Worm (Caenorhabditis elegans) whole organism, L1 larva: Measurements from ENCODE around the gene ncx-6.

Source experiments
- C16A3.4 ChIP-seq: fragments of 150-350 bp; optimal IDR thresholded peaks from 2 replicates; lab custom pipeline; 2014; ENCODE audit warnings: missing biosample characterization, missing genetic modification characterization
- F16B12.6 ChIP-seq: fragments of 150-350 bp; optimal IDR thresholded peaks from 2 replicates; lab custom pipeline; 2014; ENCODE audit warnings: missing biosample characterization, missing genetic modification characterization
- Y116A8C.19 ChIP-seq: sonication (generic microtip); optimal IDR thresholded peaks from 2 replicates; lab custom pipeline; 2016; ENCODE audit warnings: missing compliant biosample characterization, missing genetic modification characterization, borderline replicate concordance
- alr-1 ChIP-seq: fragments of 200-800 bp; sonication (Bioruptor generic); optimal IDR thresholded peaks from 2 replicates; lab custom pipeline; 2018; ENCODE audit warnings: borderline replicate concordance, mild to moderate bottlenecking, missing genetic modification characterization, missing compliant biosample characterization
- ama-1 ChIP-seq: fragments of 150-350 bp; optimal IDR thresholded peaks from 2 replicates; lab custom pipeline; 2014
- blmp-1 ChIP-seq: fragments of 150-350 bp; optimal IDR thresholded peaks from 2 replicates; lab custom pipeline; 2014; ENCODE audit warnings: missing biosample characterization, missing genetic modification characterization
- ceh-8 ChIP-seq: fragments of 200-800 bp; sonication (Bioruptor generic); optimal IDR thresholded peaks from 2 replicates; lab custom pipeline; 2018; ENCODE audit warnings: mild to moderate bottlenecking, missing genetic modification characterization, moderate library complexity, missing compliant biosample characterization
- ceh-88 ChIP-seq: fragments of 200-800 bp; sonication (Bioruptor generic); IDR thresholded peaks from 2 replicates; pipeline ENCODE4 v1.3.6; 2022; ENCODE audit warnings: missing genetic modification characterization, missing compliant biosample characterization
- ceh-90 ChIP-seq: sonication (generic microtip); optimal IDR thresholded peaks from 2 replicates; lab custom pipeline; 2016; ENCODE audit warnings: missing genetic modification characterization, missing compliant biosample characterization
- ces-1 ChIP-seq: fragments of 150-350 bp; optimal IDR thresholded peaks from 2 replicates; lab custom pipeline; 2014; ENCODE audit warnings: missing biosample characterization, missing genetic modification reagents, missing genetic modification characterization
- dsc-1 ChIP-seq: sonication (generic microtip); optimal IDR thresholded peaks from 2 replicates; lab custom pipeline; 2016; ENCODE audit warnings: mild to moderate bottlenecking, missing genetic modification characterization, missing compliant biosample characterization
- efl-3 ChIP-seq: fragments of 200-800 bp; sonication (Bioruptor generic); optimal IDR thresholded peaks from 2 replicates; lab custom pipeline; 2018; ENCODE audit warnings: mild to moderate bottlenecking, missing genetic modification characterization, missing compliant biosample characterization
- egl-13 ChIP-seq: sonication (generic microtip); optimal IDR thresholded peaks from 2 replicates; lab custom pipeline; 2016; ENCODE audit warnings: missing genotype, missing genetic modification reagents, missing genetic modification characterization, missing compliant biosample characterization
- ets-5 ChIP-seq: fragments of 200-800 bp; sonication (Bioruptor generic); IDR thresholded peaks from 2 replicates; pipeline ENCODE4 v1.3.6; 2022; ENCODE audit warnings: missing genetic modification characterization, missing compliant biosample characterization
- fkh-10 ChIP-seq: sonication (generic microtip); optimal IDR thresholded peaks from 2 replicates; lab custom pipeline; 2017; ENCODE audit warnings: missing biosample characterization, missing genetic modification reagents, missing genetic modification characterization
- fkh-4 ChIP-seq: sonication (generic microtip); optimal IDR thresholded peaks from 2 replicates; lab custom pipeline; 2016; ENCODE audit warnings: missing compliant biosample characterization, missing genetic modification characterization, borderline replicate concordance
- fkh-8 ChIP-seq: sonication (generic microtip); optimal IDR thresholded peaks from 2 replicates; lab custom pipeline; 2016; ENCODE audit warnings: mild to moderate bottlenecking, missing genetic modification characterization, missing compliant biosample characterization
- grh-1 ChIP-seq: fragments of 200-800 bp; sonication (Bioruptor generic); IDR thresholded peaks from 2 replicates; pipeline ENCODE4 v1.3.6; 2022; ENCODE audit warnings: missing genetic modification reagents, missing genetic modification characterization, missing compliant biosample characterization
- hlh-17 ChIP-seq: fragments of 200-800 bp; sonication (Bioruptor generic); optimal IDR thresholded peaks from 2 replicates; lab custom pipeline; 2018; ENCODE audit warnings: missing genetic modification characterization, mild to moderate bottlenecking, missing compliant biosample characterization, moderate library complexity, borderline replicate concordance
- hlh-4 ChIP-seq: sonication (generic microtip); optimal IDR thresholded peaks from 2 replicates; lab custom pipeline; 2016; ENCODE audit warnings: mild to moderate bottlenecking, missing genetic modification characterization, missing compliant biosample characterization
- hpl-2 ChIP-seq: fragments of 150-350 bp; optimal IDR thresholded peaks from 2 replicates; lab custom pipeline; 2014; ENCODE audit warnings: missing biosample characterization, missing genetic modification reagents, missing genetic modification characterization
- irx-1 ChIP-seq: sonication (generic microtip); optimal IDR thresholded peaks from 2 replicates; lab custom pipeline; 2016; ENCODE audit warnings: missing genetic modification characterization, missing compliant biosample characterization
- isw-1 ChIP-seq: fragments of 200-800 bp; sonication (Bioruptor generic); IDR thresholded peaks from 2 replicates; pipeline ENCODE4 v1.3.6; 2022; ENCODE audit warnings: missing genetic modification characterization, missing compliant biosample characterization
- jun-1 ChIP-seq: fragments of 150-350 bp; optimal IDR thresholded peaks from 2 replicates; lab custom pipeline; 2014; ENCODE audit warnings: missing biosample characterization, missing genetic modification reagents, missing genetic modification characterization
- lin-14 ChIP-seq: fragments of 200-800 bp; sonication (Bioruptor generic); optimal IDR thresholded peaks from 2 replicates; lab custom pipeline; 2018; ENCODE audit warnings: mild to moderate bottlenecking, missing genetic modification characterization, moderate library complexity, missing compliant biosample characterization
- lin-15B ChIP-seq: fragments of 150-350 bp; sonication (generic microtip); optimal IDR thresholded peaks from 3 replicates; lab custom pipeline; 2014; ENCODE audit warnings: missing biosample characterization, missing genetic modification characterization
- lin-39 ChIP-seq: fragments of 150-350 bp; optimal IDR thresholded peaks from 2 replicates; lab custom pipeline; 2014; ENCODE audit warnings: missing biosample characterization, missing genetic modification reagents, missing genetic modification characterization
- lsy-2 ChIP-seq, 2 experiments: fragments of 150-350 bp; optimal IDR thresholded peaks; 2 replicates each; lab custom pipeline; 2014; ENCODE audit warnings: missing biosample characterization in 2 of 2, missing genetic modification characterization in 2 of 2
- mab-9 ChIP-seq: fragments of 200-800 bp; sonication (Bioruptor generic); IDR thresholded peaks from 2 replicates; pipeline ENCODE4 v1.3.6; 2022; ENCODE audit warnings: missing genetic modification reagents, missing genetic modification characterization, missing compliant biosample characterization
- mef-2 ChIP-seq: fragments of 150-350 bp; optimal IDR thresholded peaks from 2 replicates; lab custom pipeline; 2014; ENCODE audit warnings: missing biosample characterization, missing genetic modification characterization
- mep-1 ChIP-seq: fragments of 150-350 bp; optimal IDR thresholded peaks from 2 replicates; lab custom pipeline; 2014; ENCODE audit warnings: missing biosample characterization, missing genetic modification characterization
- nhr-12 ChIP-seq: sonication (generic microtip); optimal IDR thresholded peaks from 2 replicates; lab custom pipeline; 2017; ENCODE audit warnings: missing biosample characterization, missing genetic modification characterization
- nhr-19 ChIP-seq: fragments of 200-800 bp; sonication (Bioruptor generic); conservative IDR thresholded peaks from 2 replicates; pipeline ENCODE4 v1.3.6; 2022; ENCODE audit warnings: missing genetic modification characterization, missing compliant biosample characterization
- nhr-20 ChIP-seq: sonication (generic microtip); optimal IDR thresholded peaks from 2 replicates; lab custom pipeline; 2016; ENCODE audit warnings: mild to moderate bottlenecking, missing genetic modification characterization, missing compliant biosample characterization
- nhr-47 ChIP-seq: sonication (generic microtip); optimal IDR thresholded peaks from 2 replicates; lab custom pipeline; 2016; ENCODE audit warnings: mild to moderate bottlenecking, missing genetic modification characterization, moderate library complexity, missing compliant biosample characterization
- nhr-71 ChIP-seq: sonication (generic microtip); optimal IDR thresholded peaks from 2 replicates; lab custom pipeline; 2016; ENCODE audit warnings: mild to moderate bottlenecking, missing genetic modification characterization, moderate library complexity, missing compliant biosample characterization
- nhr-76 ChIP-seq: sonication (generic microtip); optimal IDR thresholded peaks from 2 replicates; lab custom pipeline; 2017; ENCODE audit warnings: missing biosample characterization, missing genetic modification characterization
- nhr-77 ChIP-seq: fragments of 150-350 bp; optimal IDR thresholded peaks from 2 replicates; lab custom pipeline; 2014; ENCODE audit warnings: missing biosample characterization, missing genetic modification characterization
- nhr-84 ChIP-seq: sonication (generic microtip); optimal IDR thresholded peaks from 2 replicates; lab custom pipeline; 2017; ENCODE audit warnings: missing biosample characterization, missing genetic modification characterization
- nhr-85 ChIP-seq: sonication (generic microtip); peaks from one replicate; lab custom pipeline; 2016; ENCODE audit warnings: missing genetic modification characterization, inconsistent platforms, missing compliant biosample characterization
- pax-3 ChIP-seq: fragments of 200-800 bp; sonication (Bioruptor generic); optimal IDR thresholded peaks from 2 replicates; lab custom pipeline; 2018; ENCODE audit warnings: mild to moderate bottlenecking, missing genetic modification characterization, moderate library complexity, missing compliant biosample characterization
- rnt-1 ChIP-seq: sonication (generic microtip); optimal IDR thresholded peaks from 2 replicates; lab custom pipeline; 2016; ENCODE audit warnings: mild to moderate bottlenecking, missing genetic modification characterization, moderate library complexity, missing compliant biosample characterization
- skn-1 ChIP-seq: fragments of 150-350 bp; optimal IDR thresholded peaks from 2 replicates; lab custom pipeline; 2014; ENCODE audit warnings: missing biosample characterization, missing genetic modification characterization
- sox-4 ChIP-seq: sonication (generic microtip); optimal IDR thresholded peaks from 2 replicates; lab custom pipeline; 2016; ENCODE audit warnings: missing genetic modification characterization, missing compliant biosample characterization
- tbx-2 ChIP-seq: sonication (generic microtip); optimal IDR thresholded peaks from 2 replicates; lab custom pipeline; 2016; ENCODE audit warnings: missing genetic modification characterization, missing compliant biosample characterization
- tlp-1 ChIP-seq: fragments of 150-350 bp; optimal IDR thresholded peaks from 2 replicates; lab custom pipeline; 2014; ENCODE audit warnings: missing biosample characterization, missing genetic modification characterization
- unc-130 ChIP-seq: fragments of 150-350 bp; optimal IDR thresholded peaks from 2 replicates; lab custom pipeline; 2017; ENCODE audit warnings: missing biosample characterization, missing genetic modification characterization, inconsistent platforms
- vab-15 ChIP-seq: sonication (generic microtip); optimal IDR thresholded peaks from 2 replicates; lab custom pipeline; 2017; ENCODE audit warnings: missing genotype, mild to moderate bottlenecking, missing genetic modification characterization, missing compliant biosample characterization
- xbp-1 ChIP-seq: sonication (generic microtip); optimal IDR thresholded peaks from 2 replicates; lab custom pipeline; 2016; ENCODE audit warnings: missing genetic modification characterization, missing compliant biosample characterization
- zag-1 ChIP-seq: fragments of 150-350 bp; optimal IDR thresholded peaks from 2 replicates; lab custom pipeline; 2014; ENCODE audit warnings: missing biosample characterization, missing genetic modification characterization

Gene ncx-6

ce11 chrIII:9663943-9664342 lies 49.8 kb downstream of the ncx-6 start:
- no peak for TF ChIP-seq grh-1 (GFP tag; lab: Robert Waterston, UW)
- TF ChIP-seq fkh-8 (tag; lab: Kevin White, UChicago), result peak; percentile 72
- TF ChIP-seq nhr-77 (tag; lab: Kevin White, UChicago), result no peak
- no peak for TF ChIP-seq xbp-1 (tag; lab: Kevin White, UChicago)
- TF ChIP-seq nhr-71 (tag; lab: Kevin White, UChicago), result peak; percentile 51
- TF ChIP-seq lin-14, result peak; percentile 4
- TF ChIP-seq ceh-8 (GFP tag; lab: Kevin White, UChicago), result peak; percentile 12
- no peak for TF ChIP-seq nhr-12 (tag; lab: Kevin White, UChicago)
- no peak for TF ChIP-seq fkh-10 (GFP tag; lab: Kevin White, UChicago)
- TF ChIP-seq lin-15B (tag; lab: Kevin White, UChicago), result no peak
- no peak for TF ChIP-seq Y116A8C.19 (tag; lab: Kevin White, UChicago)
- peak; percentile 6 for TF ChIP-seq jun-1 (tag; lab: Kevin White, UChicago)
- peak; percentile 15 for TF ChIP-seq egl-13
- TF ChIP-seq irx-1 (tag; lab: Kevin White, UChicago), result no peak
- TF ChIP-seq unc-130 (tag; lab: Kevin White, UChicago), result no peak

DNA sequence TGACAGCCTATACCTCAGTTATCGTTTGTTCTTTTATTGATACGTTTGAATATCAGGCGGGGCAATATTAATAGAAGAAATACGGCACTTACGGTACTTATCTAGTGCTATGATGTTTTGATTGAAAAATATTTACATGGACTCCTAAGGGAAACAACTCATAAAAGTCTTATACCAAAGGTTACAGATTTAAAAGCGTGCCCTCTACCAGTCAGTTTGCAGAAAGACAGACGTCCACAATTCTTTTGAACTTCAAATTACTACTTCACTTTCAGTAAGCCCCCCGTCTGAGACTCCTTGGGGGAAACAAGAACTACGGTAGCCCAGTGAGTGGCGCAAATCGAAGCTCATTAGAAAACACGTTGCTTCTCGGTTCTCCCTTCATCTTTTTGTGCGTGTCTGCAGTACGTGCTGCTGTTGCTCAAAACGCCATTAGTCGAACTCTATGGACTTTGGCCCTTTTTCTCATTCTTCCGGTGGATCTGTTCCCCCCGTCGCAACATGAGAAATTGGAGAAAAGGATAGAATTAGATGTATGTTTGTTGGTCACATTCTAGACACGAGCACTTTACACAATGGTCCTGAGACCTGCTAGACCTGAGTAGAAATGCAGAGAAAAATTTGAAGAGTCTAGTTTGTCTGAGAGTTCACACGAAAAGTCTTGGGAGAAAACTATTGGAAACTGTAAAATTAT lies 51.3 kb downstream of the ncx-6 start:
- no peak for TF ChIP-seq hpl-2 (GFP tag; lab: Kevin White, UChicago)
- TF ChIP-seq lsy-2 (tag; optimal IDR thresholded peaks at IDR 0.05; lab: Kevin White, UChicago), result no peak
- no peak for TF ChIP-seq tlp-1 (tag; lab: Kevin White, UChicago)
- peak; percentile 70 for TF ChIP-seq nhr-20 (tag; lab: Kevin White, UChicago)
- no peak for TF ChIP-seq nhr-12 (tag; lab: Kevin White, UChicago)
- no peak for TF ChIP-seq ama-1 (lab: Kevin White, UChicago)
- no peak for TF ChIP-seq grh-1 (GFP tag; lab: Robert Waterston, UW)
- TF ChIP-seq Y116A8C.19 (tag; lab: Kevin White, UChicago), result no peak
- TF ChIP-seq pax-3, result no peak
- no peak for TF ChIP-seq tbx-2 (tag; lab: Kevin White, UChicago)
- TF ChIP-seq xbp-1 (tag; lab: Kevin White, UChicago), result no peak
- no peak for TF ChIP-seq nhr-47
- TF ChIP-seq sox-4, result no peak
- no peak for TF ChIP-seq F16B12.6 (tag; lab: Kevin White, UChicago)
- TF ChIP-seq ets-5, result no peak
- TF ChIP-seq lin-14, result peak; percentile 68
- TF ChIP-seq lin-39 (tag; lab: Kevin White, UChicago), result no peak
- TF ChIP-seq skn-1 (tag; lab: Kevin White, UChicago), result no peak
- TF ChIP-seq mef-2 (tag; lab: Kevin White, UChicago), result no peak
- peak; percentile 54 for TF ChIP-seq nhr-71 (tag; lab: Kevin White, UChicago)
- no peak for TF ChIP-seq hlh-4 (tag; lab: Kevin White, UChicago)
- TF ChIP-seq rnt-1 (tag; lab: Kevin White, UChicago), result peak; percentile 62
- no peak for TF ChIP-seq C16A3.4
- TF ChIP-seq fkh-8 (tag; lab: Kevin White, UChicago), result no peak
- no peak for TF ChIP-seq zag-1 (tag; lab: Kevin White, UChicago)
- TF ChIP-seq ces-1 (GFP tag; lab: Kevin White, UChicago), result no peak
- TF ChIP-seq nhr-19 (GFP tag; lab: Robert Waterston, UW), result peak; percentile 40
- no peak for TF ChIP-seq ceh-90 (tag; lab: Kevin White, UChicago)
- no peak for TF ChIP-seq alr-1
- no peak for TF ChIP-seq hlh-17 (GFP tag; lab: Kevin White, UChicago)
- no peak for TF ChIP-seq blmp-1 (tag; lab: Kevin White, UChicago)
- TF ChIP-seq dsc-1, result no peak
- TF ChIP-seq nhr-85 (tag; lab: Kevin White, UChicago), result peak; percentile 48
- TF ChIP-seq vab-15 (tag; lab: Kevin White, UChicago), result no peak
- TF ChIP-seq nhr-76 (tag; lab: Kevin White, UChicago), result no peak
- no peak for TF ChIP-seq ceh-8 (GFP tag; lab: Kevin White, UChicago)
- no peak for TF ChIP-seq mab-9 (GFP tag; lab: Robert Waterston, UW)
- TF ChIP-seq efl-3 (GFP tag; lab: Kevin White, UChicago), result no peak
- no peak for TF ChIP-seq fkh-4
- TF ChIP-seq nhr-84, result no peak
- TF ChIP-seq isw-1 (GFP tag; lab: Robert Waterston, UW), result no peak
- no peak for TF ChIP-seq ceh-88 (GFP tag; lab: Robert Waterston, UW)
- peak; percentile 1 for TF ChIP-seq mep-1 (tag; lab: Kevin White, UChicago)
